Fruit fly (Drosophila melanogaster) whole organism, embryonic: ENCODE data around the gene dob.

Experiments
- ATbp ChIP-seq: fragments of 200-800 bp; sonication (Bioruptor generic); optimal IDR thresholded peaks from 2 replicates; lab custom pipeline; 2017; ENCODE audit warnings: missing biosample characterization, mild to moderate bottlenecking, missing genetic modification characterization, missing genetic modification reagents
- Bgb ChIP-seq: fragments of 200-800 bp; sonication (Bioruptor generic); IDR thresholded peaks from 2 replicates; pipeline ENCODE4 v1.3.6; 2022; ENCODE audit warnings: missing biosample characterization, missing genetic modification characterization; ENCODE audit not compliant: partially characterized antibody
- CG10543 ChIP-seq: fragments of 200-800 bp; sonication (Bioruptor generic); optimal IDR thresholded peaks from 3 replicates; lab custom pipeline; 2017; ENCODE audit warnings: missing biosample characterization, mild to moderate bottlenecking, missing genetic modification characterization, moderate library complexity
- CG12104 ChIP-seq: fragments of 200-800 bp; sonication (Bioruptor generic); optimal IDR thresholded peaks from 3 replicates; lab custom pipeline; 2016; ENCODE audit warnings: missing biosample characterization, missing genetic modification characterization
- CG15479 ChIP-seq: fragments of 200-800 bp; sonication (Bioruptor generic); optimal IDR thresholded peaks from 3 replicates; lab custom pipeline; 2019; ENCODE audit warnings: missing biosample characterization, mild to moderate bottlenecking, missing genetic modification characterization, moderate library complexity
- CG1602 ChIP-seq: fragments of 200-800 bp; sonication (Bioruptor generic); optimal IDR thresholded peaks from 3 replicates; lab custom pipeline; 2016; ENCODE audit warnings: missing biosample characterization, missing genetic modification characterization
- CG17385 ChIP-seq: fragments of 200-800 bp; sonication (Bioruptor generic); optimal IDR thresholded peaks from 3 replicates; lab custom pipeline; 2018; ENCODE audit warnings: missing biosample characterization, mild to moderate bottlenecking, missing genetic modification characterization
- CG1792 ChIP-seq: fragments of 200-800 bp; sonication (Bioruptor generic); optimal IDR thresholded peaks from 2 replicates; lab custom pipeline; 2016; ENCODE audit warnings: missing biosample characterization, missing genetic modification characterization
- CG1832 ChIP-seq: fragments of 200-800 bp; sonication (Bioruptor generic); optimal IDR thresholded peaks from 2 replicates; lab custom pipeline; 2017; ENCODE audit warnings: missing biosample characterization, mild to moderate bottlenecking, missing genetic modification characterization, inconsistent platforms
- CG2712 ChIP-seq: fragments of 200-800 bp; optimal IDR thresholded peaks from 3 replicates; lab custom pipeline; 2019; ENCODE audit warnings: missing biosample characterization, mild to moderate bottlenecking, missing genetic modification characterization, moderate library complexity
- CG3065 ChIP-seq: fragments of 200-800 bp; sonication (Bioruptor generic); optimal IDR thresholded peaks from 2 replicates; lab custom pipeline; 2016; ENCODE audit warnings: missing biosample characterization, missing genetic modification characterization
- CG4424 ChIP-seq: fragments of 200-800 bp; sonication (Bioruptor generic); optimal IDR thresholded peaks from 3 replicates; lab custom pipeline; 2016; ENCODE audit warnings: missing biosample characterization, missing genetic modification characterization
- CG5180 ChIP-seq: fragments of 200-800 bp; sonication (Bioruptor generic); optimal IDR thresholded peaks from 3 replicates; lab custom pipeline; 2017; ENCODE audit warnings: missing biosample characterization, missing genetic modification characterization, mild to moderate bottlenecking, moderate library complexity, missing genetic modification reagents
- CG7963 ChIP-seq: fragments of 200-800 bp; sonication (Bioruptor generic); IDR thresholded peaks from 3 replicates; pipeline ENCODE4 v1.3.6; 2022; ENCODE audit warnings: missing biosample characterization, missing genetic modification characterization; ENCODE audit not compliant: partially characterized antibody
- CG7987 ChIP-seq: fragments of 200-800 bp; sonication (Bioruptor generic); optimal IDR thresholded peaks from 2 replicates; lab custom pipeline; 2018; ENCODE audit warnings: missing biosample characterization, mild to moderate bottlenecking, missing genetic modification characterization, moderate library complexity
- CG9797 ChIP-seq: fragments of 200-800 bp; sonication (Bioruptor generic); optimal IDR thresholded peaks from 3 replicates; lab custom pipeline; 2018; ENCODE audit warnings: missing biosample characterization, mild to moderate bottlenecking, missing genetic modification characterization
- Dref ChIP-seq: fragments of 200-800 bp; sonication (Bioruptor generic); IDR thresholded peaks from 2 replicates; pipeline ENCODE4 v1.3.6; 2022; ENCODE audit warnings: missing biosample characterization, missing genetic modification characterization
- Fer3 ChIP-seq: fragments of 200-800 bp; sonication (Bioruptor generic); optimal IDR thresholded peaks from 2 replicates; lab custom pipeline; 2018; ENCODE audit warnings: missing biosample characterization, mild to moderate bottlenecking, missing genetic modification characterization, moderate library complexity
- HLH4C ChIP-seq: fragments of 200-800 bp; sonication (Bioruptor generic); IDR thresholded peaks from 3 replicates; pipeline ENCODE4 v1.3.6; 2022; ENCODE audit warnings: missing biosample characterization, missing genetic modification characterization; ENCODE audit not compliant: partially characterized antibody
- HLHmδ ChIP-seq: fragments of 200-800 bp; sonication (Bioruptor generic); optimal IDR thresholded peaks from 2 replicates; lab custom pipeline; 2018; ENCODE audit warnings: missing biosample characterization, mild to moderate bottlenecking, missing genetic modification characterization, moderate library complexity
- Hsf ChIP-seq: fragments of 200-800 bp; sonication (Bioruptor generic); optimal IDR thresholded peaks from 3 replicates; lab custom pipeline; 2016; ENCODE audit warnings: missing biosample characterization, missing genetic modification characterization
- Max ChIP-seq: fragments of 200-800 bp; sonication (Bioruptor generic); optimal IDR thresholded peaks from 2 replicates; lab custom pipeline; 2016; ENCODE audit warnings: missing biosample characterization, mild to moderate bottlenecking, missing genetic modification characterization
- Meics ChIP-seq: fragments of 200-800 bp; sonication (Bioruptor generic); optimal IDR thresholded peaks from 2 replicates; lab custom pipeline; 2017; ENCODE audit warnings: missing biosample characterization, mild to moderate bottlenecking, missing genetic modification characterization
- Myb ChIP-seq: fragments of 200-800 bp; sonication (Bioruptor generic); optimal IDR thresholded peaks from 2 replicates; lab custom pipeline; 2016; ENCODE audit warnings: missing biosample characterization, missing genetic modification characterization
- Side ChIP-seq: fragments of 200-800 bp; sonication (Bioruptor generic); optimal IDR thresholded peaks from 2 replicates; lab custom pipeline; 2016; ENCODE audit warnings: missing biosample characterization, missing genetic modification characterization
- Sry-δ ChIP-seq: fragments of 200-800 bp; sonication (Bioruptor generic); optimal IDR thresholded peaks from 2 replicates; lab custom pipeline; 2016; ENCODE audit warnings: missing biosample characterization, missing genetic modification characterization
- TFAM ChIP-seq: fragments of 200-800 bp; sonication (Bioruptor generic); optimal IDR thresholded peaks from 2 replicates; lab custom pipeline; 2017; ENCODE audit warnings: missing biosample characterization, missing genetic modification characterization, inconsistent platforms
- ara ChIP-seq: fragments of 200-800 bp; sonication (Bioruptor generic); IDR thresholded peaks from 2 replicates; pipeline ENCODE4 v1.3.6; 2022; ENCODE audit warnings: missing biosample characterization, missing genetic modification characterization
- bbx ChIP-seq: fragments of 200-800 bp; sonication (Bioruptor generic); IDR thresholded peaks from 2 replicates; pipeline ENCODE4 v1.3.6; 2022; ENCODE audit warnings: missing biosample characterization, missing genetic modification characterization; ENCODE audit not compliant: partially characterized antibody
- cad ChIP-seq: fragments of >200 bp; optimal IDR thresholded peaks from 2 replicates; lab custom pipeline; 2017; ENCODE audit warnings: missing biosample characterization, missing genetic modification characterization
- cg ChIP-seq: fragments of 200-800 bp; sonication (Bioruptor generic); optimal IDR thresholded peaks from 3 replicates; lab custom pipeline; 2019; ENCODE audit warnings: missing biosample characterization, mild to moderate bottlenecking, missing genetic modification characterization, moderate library complexity
- chn ChIP-seq: fragments of 200-800 bp; sonication (Bioruptor generic); optimal IDR thresholded peaks from 2 replicates; lab custom pipeline; 2016; ENCODE audit warnings: missing biosample characterization, missing genetic modification characterization
- cwo ChIP-seq: fragments of 200-800 bp; sonication (Bioruptor generic); optimal IDR thresholded peaks from 3 replicates; lab custom pipeline; 2017; ENCODE audit warnings: missing biosample characterization, missing genetic modification characterization, mild to moderate bottlenecking, moderate library complexity, missing genetic modification reagents
- fd3F ChIP-seq: fragments of 200-800 bp; sonication (Bioruptor generic); optimal IDR thresholded peaks from 2 replicates; lab custom pipeline; 2018; ENCODE audit warnings: missing biosample characterization, mild to moderate bottlenecking, missing genetic modification characterization, moderate library complexity
- fd96Cb ChIP-seq: fragments of 200-800 bp; sonication (Bioruptor generic); optimal IDR thresholded peaks from 2 replicates; lab custom pipeline; 2018; ENCODE audit warnings: missing biosample characterization, mild to moderate bottlenecking, missing genetic modification characterization, moderate library complexity
- ftz-f1 ChIP-seq: fragments of 200-800 bp; sonication (Bioruptor generic); optimal IDR thresholded peaks from 2 replicates; lab custom pipeline; 2016; ENCODE audit warnings: missing biosample characterization, missing genetic modification characterization
- gce ChIP-seq: fragments of 200-800 bp; sonication (Bioruptor generic); IDR thresholded peaks from 3 replicates; pipeline ENCODE4 v1.3.6; 2022; ENCODE audit warnings: missing biosample characterization, missing genetic modification characterization
- gem ChIP-seq: fragments of 200-800 bp; sonication (Bioruptor generic); optimal IDR thresholded peaks from 2 replicates; lab custom pipeline; 2019; ENCODE audit warnings: missing biosample characterization, mild to moderate bottlenecking, missing genetic modification characterization, moderate library complexity
- jing ChIP-seq: fragments of 200-800 bp; sonication (Bioruptor generic); optimal IDR thresholded peaks from 2 replicates; lab custom pipeline; 2018; ENCODE audit warnings: missing biosample characterization, mild to moderate bottlenecking, missing genetic modification characterization
- jumu ChIP-seq: fragments of 200-800 bp; sonication (Bioruptor generic); optimal IDR thresholded peaks from 3 replicates; lab custom pipeline; 2016; ENCODE audit warnings: missing biosample characterization, missing genetic modification characterization
- kah ChIP-seq: fragments of 200-800 bp; sonication (Bioruptor generic); optimal IDR thresholded peaks from 2 replicates; lab custom pipeline; 2018; ENCODE audit warnings: missing biosample characterization, mild to moderate bottlenecking, missing genetic modification characterization
- kay ChIP-seq: fragments of 200-800 bp; sonication (Bioruptor generic); optimal IDR thresholded peaks from 2 replicates; lab custom pipeline; 2016; ENCODE audit warnings: missing biosample characterization, missing genetic modification characterization
- knrl ChIP-seq: fragments of 200-800 bp; sonication (Bioruptor generic); IDR thresholded peaks from 3 replicates; pipeline ENCODE4 v1.3.6; 2022; ENCODE audit warnings: missing biosample characterization, missing genetic modification characterization; ENCODE audit not compliant: partially characterized antibody
- lilli ChIP-seq: fragments of 200-800 bp; sonication (Bioruptor generic); optimal IDR thresholded peaks from 3 replicates; lab custom pipeline; 2016; ENCODE audit warnings: missing biosample characterization, missing genetic modification characterization
- nau ChIP-seq: fragments of 200-800 bp; sonication (Bioruptor generic); optimal IDR thresholded peaks from 3 replicates; lab custom pipeline; 2017; ENCODE audit warnings: missing biosample characterization, mild to moderate bottlenecking, missing genetic modification characterization, missing genetic modification reagents
- org-1 ChIP-seq: fragments of 200-800 bp; sonication (Bioruptor generic); optimal IDR thresholded peaks from 2 replicates; lab custom pipeline; 2017; ENCODE audit warnings: missing biosample characterization, missing genetic modification characterization
- peb ChIP-seq: fragments of 200-800 bp; sonication (Bioruptor generic); IDR thresholded peaks from 2 replicates; pipeline ENCODE4 v1.3.6; 2022; ENCODE audit warnings: missing biosample characterization, missing genetic modification characterization
- psq ChIP-seq: fragments of 200-800 bp; sonication (Bioruptor generic); optimal IDR thresholded peaks from 2 replicates; lab custom pipeline; 2017; ENCODE audit warnings: missing biosample characterization, missing genetic modification characterization
- seq ChIP-seq: fragments of 200-800 bp; sonication (Bioruptor generic); IDR thresholded peaks from 2 replicates; pipeline ENCODE4 v1.3.6; 2022; ENCODE audit warnings: missing biosample characterization, missing genetic modification characterization
- z ChIP-seq: fragments of 200-800 bp; sonication (Bioruptor generic); IDR thresholded peaks from 3 replicates; pipeline ENCODE4 v1.3.6; 2022; ENCODE audit warnings: missing biosample characterization, missing genetic modification characterization

The dob gene

dm6 chrX:15021021-15021477 is 45.8 kb upstream of the dob start (continued):
- TF ChIP-seq gem (peak; percentile 95), org-1 (GFP tag; lab: Kevin White, UChicago) (peak; percentile 64), CG1602 (GFP tag; lab: Kevin White, UChicago) (peak; percentile 72), Bgb (GFP tag; lab: Robert Waterston, UW) (no peak), CG10543 (GFP tag; lab: Kevin White, UChicago) (peak; percentile 54), chn (GFP tag; lab: Kevin White, UChicago) (peak; percentile 7), ftz-f1 (GFP tag; lab: Kevin White, UChicago) (no peak), ATbp (GFP tag; lab: Kevin White, UChicago) (peak; percentile 88), cg (GFP tag; lab: Kevin White, UChicago) (peak; percentile 61), Fer3 (tag; lab: Kevin White, UChicago) (peak; percentile 73), knrl (GFP tag; lab: Robert Waterston, UW) (no peak), CG17385 (GFP tag; lab: Kevin White, UChicago) (peak; percentile 76), Side (GFP tag; lab: Kevin White, UChicago) (no peak), fd3F (GFP tag; lab: Kevin White, UChicago) (no peak), CG12104 (peak; percentile 54), fd96Cb (peak; percentile 91), CG7987 (GFP tag; lab: Kevin White, UChicago) (peak; percentile 64), lilli (GFP tag; lab: Kevin White, UChicago) (no peak), Dref (GFP tag; lab: Robert Waterston, UW) (no peak), TFAM (peak; percentile 41), cad (GFP tag; lab: Kevin White, UChicago) (no peak), CG2712 (peak; percentile 97), Meics (GFP tag; lab: Kevin White, UChicago) (peak; percentile 52), CG4424 (GFP tag; lab: Kevin White, UChicago) (peak; percentile 86), HLHmδ (no peak), bbx (no peak), Hsf (GFP tag; lab: Kevin White, UChicago) (no peak), seq (GFP tag; lab: Robert Waterston, UW) (peak; percentile 57; the same call in 1 of the 2 replicates), cwo (GFP tag; lab: Kevin White, UChicago) (peak; percentile 58), psq (GFP tag; lab: Kevin White, UChicago) (peak; percentile 69), Max (peak; percentile 51), peb (peak; percentile 60; the same call in 1 of the 2 replicates), CG5180 (peak; percentile 61), jumu (GFP tag; lab: Kevin White, UChicago) (no peak), CG1832 (peak; percentile 67), gce (GFP tag; lab: Robert Waterston, UW) (peak; percentile 52; the same call in 1 of the 3 replicates), kay (peak; percentile 64), CG9797 (GFP tag; lab: Kevin White, UChicago) (peak; percentile 23), Myb (no peak), CG7963 (no peak), HLH4C (GFP tag; lab: Robert Waterston, UW) (no peak), CG15479 (GFP tag; lab: Kevin White, UChicago) (no peak), nau (GFP tag; lab: Kevin White, UChicago) (peak; percentile 34), z (GFP tag; lab: Robert Waterston, UW) (no peak), kah (GFP tag; lab: Kevin White, UChicago) (peak; percentile 70), CG3065 (GFP tag; lab: Kevin White, UChicago) (peak; percentile 34), jing (GFP tag; lab: Kevin White, UChicago) (peak; percentile 54), ara (GFP tag; lab: Robert Waterston, UW) (peak; percentile 77), CG1792 (GFP tag; lab: Kevin White, UChicago) (no peak), Sry-δ (GFP tag; lab: Kevin White, UChicago) (no peak)
